Worm (Caenorhabditis elegans): ENCODE measurements around the gene tsen-54.

tsen-54 gene

DNA sequence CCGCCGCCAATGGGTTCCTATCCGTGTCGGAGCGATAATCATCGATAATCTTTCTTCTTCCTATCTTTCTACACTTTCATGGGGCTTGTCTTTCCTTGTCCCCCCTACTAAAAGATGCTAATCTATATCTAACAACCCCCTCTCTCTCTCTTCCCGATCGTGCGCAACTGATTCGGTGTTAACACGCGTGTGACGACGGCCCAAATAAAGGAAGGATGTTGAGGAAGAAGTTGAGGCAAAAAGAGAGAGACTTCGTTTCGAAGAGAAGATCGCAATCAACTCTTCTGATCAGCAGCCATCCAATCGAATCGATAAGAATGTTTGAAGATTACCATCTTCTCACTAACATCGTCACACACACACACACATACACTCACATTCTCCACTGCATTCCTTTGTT lies 36.7 kb upstream of the tsen-54 start:
- TF ChIP-seq hmbx-1 (tag; optimal IDR thresholded peaks at IDR 0.05) (no peak), ceh-36 (tag; optimal IDR thresholded peaks at IDR 0.05) (no peak), ceh-13 (GFP tag; optimal IDR thresholded peaks at IDR 0.05) (no peak), ets-7 (tag; optimal IDR thresholded peaks at IDR 0.05) (no peak), pes-1 (GFP tag; IDR thresholded peaks at IDR 0.05) (no peak), tbx-11 (GFP tag; IDR thresholded peaks at IDR 0.05) (no peak), hmg-4 (GFP tag; optimal IDR thresholded peaks at IDR 0.05) (no peak), B0310.2 (tag; optimal IDR thresholded peaks at IDR 0.05) (no peak), hnd-1 (tag; optimal IDR thresholded peaks at IDR 0.05) (no peak), F13C5.2 (tag; optimal IDR thresholded peaks at IDR 0.05) (no peak), scrt-1 (GFP tag; IDR thresholded peaks at IDR 0.05) (no peak), aly-1 (tag; optimal IDR thresholded peaks at IDR 0.05) (no peak), sea-1 (GFP tag; conservative IDR thresholded peaks at IDR 0.05) (no peak), tra-4 (tag; optimal IDR thresholded peaks at IDR 0.05) (no peak), ama-1 (optimal IDR thresholded peaks at IDR 0.05) (no peak), tbx-37 (GFP tag; conservative IDR thresholded peaks at IDR 0.05) (no peak)

DNA sequence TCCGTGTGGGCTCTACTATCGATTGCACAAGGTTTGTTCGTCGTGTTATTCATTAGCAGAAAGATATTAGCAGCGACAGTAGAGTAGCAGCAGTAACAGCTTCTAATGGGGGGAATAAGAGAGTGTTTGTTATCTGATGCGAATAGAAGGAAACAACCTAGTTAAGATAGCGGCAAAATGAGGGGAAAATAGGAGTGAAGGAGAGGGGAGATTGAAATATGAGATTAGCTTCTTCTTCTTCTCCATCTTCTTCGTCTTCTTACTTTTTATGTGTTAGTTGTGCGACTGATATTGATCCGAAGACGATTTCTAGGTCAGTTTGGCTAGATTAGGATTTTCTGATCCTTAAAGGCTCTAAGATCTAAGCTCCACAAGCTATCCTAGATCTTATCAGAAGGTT lies 33.1 kb upstream of the tsen-54 start:
- no peak for TF ChIP-seq hmg-4 (GFP tag; optimal IDR thresholded peaks at IDR 0.05)
- no peak for TF ChIP-seq pes-1 (GFP tag; IDR thresholded peaks at IDR 0.05)
- no peak for TF ChIP-seq aly-1 (tag; optimal IDR thresholded peaks at IDR 0.05)
- TF ChIP-seq flt-1 (GFP tag; IDR thresholded peaks at IDR 0.05): no peak
- TF ChIP-seq sea-1 (GFP tag; conservative IDR thresholded peaks at IDR 0.05): no peak
- no peak for TF ChIP-seq B0310.2 (tag; optimal IDR thresholded peaks at IDR 0.05)
- TF ChIP-seq ama-1 (optimal IDR thresholded peaks at IDR 0.05): no peak
- no peak for TF ChIP-seq hmbx-1 (tag; optimal IDR thresholded peaks at IDR 0.05)
- TF ChIP-seq ets-7 (tag; optimal IDR thresholded peaks at IDR 0.05): no peak
- TF ChIP-seq ceh-36 (tag; optimal IDR thresholded peaks at IDR 0.05): no peak
- no peak for TF ChIP-seq tbx-37 (GFP tag; conservative IDR thresholded peaks at IDR 0.05)

- no peak for TF ChIP-seq ama-1 (optimal IDR thresholded peaks at IDR 0.05)
- TF ChIP-seq hmbx-1 (tag; optimal IDR thresholded peaks at IDR 0.05): no peak
- TF ChIP-seq F13C5.2 (tag; optimal IDR thresholded peaks at IDR 0.05): no peak
- 0 out of 2 replicates have a peak, but pooled peaks have one; percentile 10 for TF ChIP-seq tbx-37 (GFP tag; conservative IDR thresholded peaks at IDR 0.05)
- TF ChIP-seq tra-4 (tag; optimal IDR thresholded peaks at IDR 0.05): no peak
- TF ChIP-seq aly-1 (tag; optimal IDR thresholded peaks at IDR 0.05): no peak
- no peak for TF ChIP-seq B0310.2 (tag; optimal IDR thresholded peaks at IDR 0.05)
- no peak for TF ChIP-seq ets-7 (tag; optimal IDR thresholded peaks at IDR 0.05)
- 0 out of 2 replicates have a peak, but pooled peaks have one; percentile 53 for TF ChIP-seq tbx-11 (GFP tag; IDR thresholded peaks at IDR 0.05)
Measured at ce11 chrIV:1915549-1915948, 32.4 kb upstream of the tsen-54 start.

DNA sequence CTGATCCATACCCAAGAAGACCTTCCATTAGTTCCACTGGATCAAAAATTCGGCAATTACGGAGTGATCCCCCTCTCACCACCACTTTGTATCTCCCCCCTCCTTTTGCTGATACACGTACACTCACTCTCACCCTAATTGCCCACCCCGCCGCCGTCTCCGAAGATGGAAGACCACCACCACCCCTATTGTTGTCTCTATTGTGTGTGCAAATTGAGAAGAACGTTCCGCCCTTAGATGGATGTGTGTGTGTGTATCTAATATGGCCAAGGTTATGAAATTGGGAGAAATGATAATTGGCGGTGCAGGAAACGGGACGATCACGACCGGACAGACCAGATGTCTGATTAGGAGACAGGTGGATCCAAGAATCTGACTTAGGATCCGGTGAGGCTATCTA lies 31.7 kb upstream of the tsen-54 start:
- TF ChIP-seq sea-1 (GFP tag; conservative IDR thresholded peaks at IDR 0.05): no peak
- TF ChIP-seq ceh-13 (GFP tag; optimal IDR thresholded peaks at IDR 0.05): no peak
- no peak for TF ChIP-seq hnd-1 (tag; optimal IDR thresholded peaks at IDR 0.05)
- no peak for TF ChIP-seq tra-4 (tag; optimal IDR thresholded peaks at IDR 0.05)
- TF ChIP-seq hmg-4 (GFP tag; optimal IDR thresholded peaks at IDR 0.05): peak; percentile 2

DNA sequence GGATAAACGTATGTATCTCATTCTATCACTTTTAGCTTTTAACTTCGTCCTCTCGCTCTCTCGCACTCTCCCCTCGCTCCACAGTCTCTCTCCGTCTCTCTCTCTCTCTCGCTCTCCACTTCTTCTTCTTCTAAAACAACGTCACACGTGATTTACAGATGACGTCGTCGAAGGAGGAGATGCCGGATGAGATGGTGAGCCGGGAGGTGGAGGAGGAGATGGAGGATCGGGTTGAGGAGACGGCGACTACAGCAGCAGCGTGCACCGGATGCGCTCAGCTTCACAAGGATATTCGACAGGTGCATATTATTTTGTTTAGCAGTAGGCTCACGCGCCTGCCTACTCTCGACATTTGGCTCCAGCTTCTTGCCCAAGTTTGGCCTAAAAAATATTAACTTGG lies 30.2 kb upstream of the tsen-54 start, which contains the start of gene elt-6:
Gene elt-6 (plus strand): TSS at position 159 of the 400 bp plus-strand sequence.
- TF ChIP-seq hnd-1 (tag; optimal IDR thresholded peaks at IDR 0.05) (no peak), hmg-4 (GFP tag; optimal IDR thresholded peaks at IDR 0.05) (peak; percentile 10), pes-1 (GFP tag; IDR thresholded peaks at IDR 0.05) (peak; percentile 41; the same call in 1 of the 2 replicates)

- TF ChIP-seq flt-1 (GFP tag; IDR thresholded peaks at IDR 0.05) (no peak), ceh-36 (tag; optimal IDR thresholded peaks at IDR 0.05) (peak; percentile 73), B0310.2 (tag; optimal IDR thresholded peaks at IDR 0.05) (no peak), tra-4 (tag; optimal IDR thresholded peaks at IDR 0.05) (no peak)
Measured at ce11 chrIV:1920513-1920912, 27.5 kb upstream of the tsen-54 start.

- TF ChIP-seq ceh-36 (tag; optimal IDR thresholded peaks at IDR 0.05): no peak
- no peak for TF ChIP-seq ceh-13 (GFP tag; optimal IDR thresholded peaks at IDR 0.05)
- no peak for TF ChIP-seq flt-1 (GFP tag; IDR thresholded peaks at IDR 0.05)
- no peak for TF ChIP-seq hnd-1 (tag; optimal IDR thresholded peaks at IDR 0.05)
- TF ChIP-seq hmbx-1 (tag; optimal IDR thresholded peaks at IDR 0.05): no peak
- TF ChIP-seq hmg-4 (GFP tag; optimal IDR thresholded peaks at IDR 0.05): no peak
- TF ChIP-seq tbx-11 (GFP tag; IDR thresholded peaks at IDR 0.05): no peak
- TF ChIP-seq tra-4 (tag; optimal IDR thresholded peaks at IDR 0.05): no peak
- no peak for TF ChIP-seq sea-1 (GFP tag; conservative IDR thresholded peaks at IDR 0.05)
- TF ChIP-seq B0310.2 (tag; optimal IDR thresholded peaks at IDR 0.05): no peak
- no peak for TF ChIP-seq F13C5.2 (tag; optimal IDR thresholded peaks at IDR 0.05)
- no peak for TF ChIP-seq aly-1 (tag; optimal IDR thresholded peaks at IDR 0.05)
- TF ChIP-seq ets-7 (tag; optimal IDR thresholded peaks at IDR 0.05): no peak
- no peak for TF ChIP-seq scrt-1 (GFP tag; IDR thresholded peaks at IDR 0.05)
- no peak for TF ChIP-seq pes-1 (GFP tag; IDR thresholded peaks at IDR 0.05)
- TF ChIP-seq ama-1 (optimal IDR thresholded peaks at IDR 0.05): no peak
- no peak for TF ChIP-seq tbx-37 (GFP tag; conservative IDR thresholded peaks at IDR 0.05)
Measured at ce11 chrIV:1923722-1924121, 24.3 kb upstream of the tsen-54 start, which contains the start of gene denn-4. Gene denn-4, plus strand, starts transcription at chrIV:1924001.

- TF ChIP-seq ets-7 (tag; optimal IDR thresholded peaks at IDR 0.05) (no peak), tbx-11 (GFP tag; IDR thresholded peaks at IDR 0.05) (no peak), aly-1 (tag; optimal IDR thresholded peaks at IDR 0.05) (no peak)
Measured at ce11 chrIV:1924178-1924577, 23.8 kb upstream of the tsen-54 start.

- no peak for TF ChIP-seq tbx-11 (GFP tag; IDR thresholded peaks at IDR 0.05)
- no peak for TF ChIP-seq scrt-1 (GFP tag; IDR thresholded peaks at IDR 0.05)
- no peak for TF ChIP-seq ceh-13 (GFP tag; optimal IDR thresholded peaks at IDR 0.05)
- no peak for TF ChIP-seq flt-1 (GFP tag; IDR thresholded peaks at IDR 0.05)
- no peak for TF ChIP-seq hmbx-1 (tag; optimal IDR thresholded peaks at IDR 0.05)
- no peak for TF ChIP-seq ceh-36 (tag; optimal IDR thresholded peaks at IDR 0.05)
- no peak for TF ChIP-seq aly-1 (tag; optimal IDR thresholded peaks at IDR 0.05)
- no peak for TF ChIP-seq hmg-4 (GFP tag; optimal IDR thresholded peaks at IDR 0.05)
- TF ChIP-seq F13C5.2 (tag; optimal IDR thresholded peaks at IDR 0.05): no peak
- no peak for TF ChIP-seq B0310.2 (tag; optimal IDR thresholded peaks at IDR 0.05)
Measured at ce11 chrIV:1945200-1945599, 2.8 kb upstream of the tsen-54 start.

All from whole organism, early embryonic.